Worm (Caenorhabditis elegans) whole organism, L4 larva: ENCODE measurements around the gene ubc-18.
A peak's percentile ranks its signal among the peaks of the same experiment; 100 is the strongest.

Source experiments
- F26F4.8 ChIP-seq: fragments of 200-800 bp; sonication (Bioruptor generic); conservative IDR thresholded peaks from 2 replicates; pipeline ENCODE4 v1.3.6; 2022; ENCODE audit warnings: missing genetic modification characterization, missing compliant biosample characterization
- R02D3.7 ChIP-seq: fragments of 150-350 bp; sonication (generic microtip); optimal IDR thresholded peaks from 3 replicates; lab custom pipeline; 2014; ENCODE audit warnings: missing biosample characterization, missing genetic modification characterization
- T26A8.4 ChIP-seq: fragments of 200-800 bp; sonication (Bioruptor generic); IDR thresholded peaks from 2 replicates; pipeline ENCODE4 v1.3.6; 2022; ENCODE audit warnings: missing genetic modification characterization, missing compliant biosample characterization
- Y48G9A.11 ChIP-seq: fragments of 200-800 bp; sonication (Bioruptor generic); IDR thresholded peaks from 2 replicates; pipeline ENCODE4 v1.3.6; 2022; ENCODE audit warnings: missing genetic modification reagents, missing genetic modification characterization, missing compliant biosample characterization
- Y75B8A.6 ChIP-seq: fragments of 200-800 bp; sonication (Bioruptor generic); IDR thresholded peaks from 2 replicates; pipeline ENCODE4 v1.3.6; 2022; ENCODE audit warnings: missing genetic modification reagents, missing genetic modification characterization, missing compliant biosample characterization
- ZK546.5 ChIP-seq, 2 experiments: sonication (generic microtip); optimal IDR thresholded peaks; 2 replicates each; lab custom pipeline; 2017; ENCODE audit warnings: missing biosample characterization in 2 of 2, missing genetic modification characterization in 2 of 2
- aha-1 ChIP-seq: fragments of 150-350 bp; peaks from one replicate; lab custom pipeline; 2014; ENCODE audit warnings: missing biosample characterization, missing genetic modification characterization
- aly-2 ChIP-seq: sonication (generic microtip); optimal IDR thresholded peaks from 2 replicates; lab custom pipeline; 2018; ENCODE audit warnings: missing biosample characterization, missing genetic modification characterization
- ama-1 ChIP-seq: fragments of 150-350 bp; optimal IDR thresholded peaks from 2 replicates; lab custom pipeline; 2014; ENCODE audit warnings: inconsistent platforms, mixed read lengths
- attf-4 ChIP-seq: sonication (generic microtip); optimal IDR thresholded peaks from 3 replicates; lab custom pipeline; 2017; ENCODE audit warnings: missing biosample characterization, missing genetic modification characterization
- ceh-20 ChIP-seq: fragments of 200-800 bp; sonication (Bioruptor generic); IDR thresholded peaks from 2 replicates; pipeline ENCODE4 v1.3.6; 2022; ENCODE audit warnings: missing genetic modification reagents, missing genetic modification characterization, missing compliant biosample characterization
- ceh-28 ChIP-seq: fragments of 150-350 bp; optimal IDR thresholded peaks from 2 replicates; lab custom pipeline; 2014; ENCODE audit warnings: missing biosample characterization, missing genetic modification reagents, missing genetic modification characterization
- ceh-82 ChIP-seq: sonication (generic microtip); optimal IDR thresholded peaks from 2 replicates; lab custom pipeline; 2017; ENCODE audit warnings: missing biosample characterization, missing genetic modification characterization
- daf-12 ChIP-seq: fragments of 150-350 bp; optimal IDR thresholded peaks from 2 replicates; lab custom pipeline; 2014; ENCODE audit warnings: missing biosample characterization, missing genetic modification reagents, missing genetic modification characterization
- daf-16 ChIP-seq, 3 experiments: sonication (generic microtip); optimal IDR thresholded peaks; 2 replicates each; lab custom pipeline; 2016 to 2017; ENCODE audit warnings: missing genetic modification characterization in 3 of 3, missing genetic modification reagents in 3 of 3, mild to moderate bottlenecking in 2 of 3, missing compliant biosample characterization in 2 of 3, missing biosample characterization in 1 of 3, moderate library complexity in 1 of 3
- dmd-9 ChIP-seq: fragments of 200-800 bp; sonication (Bioruptor generic); IDR thresholded peaks from 2 replicates; pipeline ENCODE4 v1.3.6; 2022; ENCODE audit warnings: missing genetic modification reagents, missing genetic modification characterization, missing compliant biosample characterization
- dve-1 ChIP-seq: sonication (generic microtip); optimal IDR thresholded peaks from 2 replicates; lab custom pipeline; 2017; ENCODE audit warnings: antibody characterized with exemption, mild to moderate bottlenecking, missing genetic modification characterization, missing compliant biosample characterization; ENCODE audit not compliant: insufficient read depth
- lin-1 ChIP-seq: fragments of 200-800 bp; sonication (Bioruptor generic); IDR thresholded peaks from 2 replicates; pipeline ENCODE4 v1.3.6; 2022; ENCODE audit warnings: missing genetic modification reagents, missing genetic modification characterization, missing compliant biosample characterization
- lin-15B ChIP-seq: fragments of 150-350 bp; sonication (generic microtip); optimal IDR thresholded peaks from 3 replicates; lab custom pipeline; 2014; ENCODE audit warnings: missing biosample characterization, missing genetic modification characterization
- lin-38 ChIP-seq: fragments of 200-800 bp; sonication (Bioruptor generic); IDR thresholded peaks from 2 replicates; pipeline ENCODE4 v1.3.6; 2022; ENCODE audit warnings: missing genetic modification reagents, missing genetic modification characterization, missing compliant biosample characterization
- lir-3 ChIP-seq: sonication (generic microtip); optimal IDR thresholded peaks from 2 replicates; lab custom pipeline; 2016; ENCODE audit warnings: mild to moderate bottlenecking, missing genetic modification characterization, missing compliant biosample characterization
- madf-5 ChIP-seq, 2 experiments: fragments of 200-800 bp; sonication (Bioruptor generic); IDR thresholded peaks; 2 replicates each; pipeline ENCODE4 v1.3.6; 2022; ENCODE audit warnings: missing compliant biosample characterization in 2 of 2, missing genetic modification characterization in 2 of 2
- madf-9 ChIP-seq: fragments of 200-800 bp; sonication (Bioruptor generic); conservative IDR thresholded peaks from 2 replicates; pipeline ENCODE4 v1.3.6; 2022; ENCODE audit warnings: missing genetic modification reagents, missing genetic modification characterization, missing compliant biosample characterization
- mes-2 ChIP-seq: sonication (generic microtip); optimal IDR thresholded peaks from 2 replicates; lab custom pipeline; 2016; ENCODE audit warnings: missing genotype, mild to moderate bottlenecking, missing genetic modification characterization, missing compliant biosample characterization; ENCODE audit not compliant: poor library complexity, severe bottlenecking
- nhr-10 ChIP-seq: fragments of 150-350 bp; optimal IDR thresholded peaks from 2 replicates; lab custom pipeline; 2014; ENCODE audit warnings: missing biosample characterization, missing genetic modification characterization
- nhr-102 ChIP-seq: sonication (generic microtip); optimal IDR thresholded peaks from 2 replicates; lab custom pipeline; 2016; ENCODE audit warnings: mild to moderate bottlenecking, missing genetic modification characterization, moderate library complexity, missing compliant biosample characterization
- nhr-11 ChIP-seq: fragments of 150-350 bp; optimal IDR thresholded peaks from 2 replicates; lab custom pipeline; 2014; ENCODE audit warnings: missing biosample characterization, missing genetic modification characterization
- nhr-111 ChIP-seq: fragments of 200-800 bp; sonication (Bioruptor generic); optimal IDR thresholded peaks from 2 replicates; lab custom pipeline; 2018; ENCODE audit warnings: mild to moderate bottlenecking, missing genetic modification characterization, missing compliant biosample characterization
- nhr-28 ChIP-seq: fragments of 150-350 bp; optimal IDR thresholded peaks from 2 replicates; lab custom pipeline; 2014; ENCODE audit warnings: missing biosample characterization, missing genetic modification characterization
- nhr-41 ChIP-seq: fragments of 200-800 bp; sonication (Bioruptor generic); IDR thresholded peaks from 2 replicates; pipeline ENCODE4 v1.3.6; 2022; ENCODE audit warnings: missing genetic modification reagents, missing genetic modification characterization, missing compliant biosample characterization
- nhr-6 ChIP-seq: fragments of 150-350 bp; optimal IDR thresholded peaks from 2 replicates; lab custom pipeline; 2014; ENCODE audit warnings: missing biosample characterization, missing genetic modification characterization
- nhr-77 ChIP-seq: fragments of 150-350 bp; optimal IDR thresholded peaks from 2 replicates; lab custom pipeline; 2014; ENCODE audit warnings: missing biosample characterization, missing genetic modification characterization
- pqm-1 ChIP-seq: sonication (generic microtip); optimal IDR thresholded peaks from 2 replicates; lab custom pipeline; 2017; ENCODE audit warnings: missing biosample characterization, missing genetic modification characterization
- sdz-12 ChIP-seq: fragments of 200-800 bp; sonication (Bioruptor generic); optimal IDR thresholded peaks from 2 replicates; lab custom pipeline; 2018; ENCODE audit warnings: mild to moderate bottlenecking, missing genetic modification characterization, missing compliant biosample characterization
- snpc-1.2 ChIP-seq: fragments of 200-800 bp; sonication (Bioruptor generic); IDR thresholded peaks from 2 replicates; pipeline ENCODE4 v1.3.6; 2022; ENCODE audit warnings: missing genetic modification reagents, missing genetic modification characterization, missing compliant biosample characterization
- tra-1 ChIP-seq: fragments of 200-800 bp; sonication (Bioruptor generic); IDR thresholded peaks from 2 replicates; pipeline ENCODE4 v1.3.6; 2022; ENCODE audit warnings: missing genetic modification reagents, missing genetic modification characterization, missing compliant biosample characterization
- unc-130 ChIP-seq: sonication (generic microtip); optimal IDR thresholded peaks from 2 replicates; lab custom pipeline; 2016; ENCODE audit warnings: missing genetic modification reagents, missing genetic modification characterization, missing compliant biosample characterization
- zag-1 ChIP-seq: fragments of 150-350 bp; optimal IDR thresholded peaks from 2 replicates; lab custom pipeline; 2014; ENCODE audit warnings: missing biosample characterization, missing genetic modification characterization
- zfp-2 ChIP-seq: sonication (generic microtip); optimal IDR thresholded peaks from 2 replicates; lab custom pipeline; 2016; ENCODE audit warnings: mild to moderate bottlenecking, missing genetic modification characterization, missing compliant biosample characterization
- zip-2 ChIP-seq: fragments of 150-350 bp; optimal IDR thresholded peaks from 2 replicates; lab custom pipeline; 2014; ENCODE audit warnings: missing biosample characterization, missing genetic modification characterization
- ztf-7 ChIP-seq: fragments of 150-350 bp; optimal IDR thresholded peaks from 2 replicates; lab custom pipeline; 2014; ENCODE audit warnings: missing biosample characterization, missing genetic modification characterization

Gene ubc-18

DNA sequence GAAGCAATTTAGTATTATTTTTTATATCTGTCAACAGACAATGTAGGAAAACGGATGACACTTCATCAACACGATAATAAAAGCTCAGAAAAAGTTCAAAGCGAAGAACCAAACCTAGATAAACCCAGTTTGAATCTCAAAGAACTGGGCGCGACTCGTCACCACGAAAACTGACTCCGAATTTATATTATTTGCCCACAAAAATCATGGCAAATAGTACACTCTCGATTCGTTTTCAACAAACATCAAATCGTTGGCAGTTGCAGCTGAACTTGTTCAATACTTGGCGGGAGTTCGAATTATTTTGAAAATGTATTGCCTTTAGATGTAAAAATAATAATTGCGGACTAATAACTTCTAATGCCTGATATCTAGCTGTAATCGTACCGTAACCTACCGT lies 14.7 kb upstream of the ubc-18 start:
- TF ChIP-seq nhr-11 (tag; lab: Kevin White, UChicago) = no peak
- no peak for TF ChIP-seq aly-2
- no peak for TF ChIP-seq ZK546.5 (tag; optimal IDR thresholded peaks at IDR 0.05; lab: Kevin White, UChicago)
- TF ChIP-seq aha-1 = no peak
- no peak for TF ChIP-seq dmd-9 (GFP tag; lab: Robert Waterston, UW)
- no peak for TF ChIP-seq mes-2 (tag; lab: Kevin White, UChicago)
- no peak for TF ChIP-seq ceh-28
- no peak for TF ChIP-seq daf-12 (tag; lab: Kevin White, UChicago)
- no peak for TF ChIP-seq nhr-41
- TF ChIP-seq lin-15B (tag; lab: Kevin White, UChicago) = no peak
- no peak for TF ChIP-seq ceh-20 (GFP tag; lab: Robert Waterston, UW)
- TF ChIP-seq zip-2 (tag; lab: Kevin White, UChicago) = no peak
- TF ChIP-seq R02D3.7 = no peak
- no peak for TF ChIP-seq dve-1
- TF ChIP-seq Y48G9A.11 (GFP tag; lab: Robert Waterston, UW) = no peak

DNA sequence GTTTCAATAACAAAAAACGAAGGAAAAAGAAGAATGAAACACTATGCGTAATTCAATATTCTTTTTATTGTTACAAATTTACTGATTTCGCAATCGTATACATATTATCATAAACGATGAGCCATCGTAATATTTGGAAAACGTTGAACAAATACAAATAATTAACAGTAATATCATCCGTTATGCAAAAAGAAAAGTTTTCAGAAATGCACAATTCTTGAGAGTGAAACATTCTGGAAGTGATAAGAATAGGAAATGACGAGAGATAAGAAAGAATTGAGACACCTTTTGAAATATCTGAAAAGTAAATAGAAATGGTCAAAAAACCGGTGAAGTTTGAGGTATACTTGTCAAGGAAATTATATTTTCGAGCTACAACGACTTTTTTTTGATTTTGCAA lies 13.1 kb upstream of the ubc-18 start:
- TF ChIP-seq daf-16 (GFP tag; optimal IDR thresholded peaks at IDR 0.05; lab: Kevin White, UChicago) (no peak), daf-16 (tag; optimal IDR thresholded peaks at IDR 0.05; lab: Kevin White, UChicago) (peak; percentile 33), nhr-77 (tag; lab: Kevin White, UChicago) (peak; percentile 10), madf-5 (GFP tag; IDR thresholded peaks at IDR 0.05; lab: Robert Waterston, UW) (no peak), ztf-7 (tag; lab: Kevin White, UChicago) (peak; percentile 6), zag-1 (tag; lab: Kevin White, UChicago) (no peak), nhr-28 (tag; lab: Kevin White, UChicago) (peak; percentile 33), nhr-102 (no peak), nhr-6 (tag; lab: Kevin White, UChicago) (no peak), aha-1 (no peak), unc-130 (GFP tag; lab: Kevin White, UChicago) (no peak), pqm-1 (tag; lab: Kevin White, UChicago) (peak; percentile 65)

DNA sequence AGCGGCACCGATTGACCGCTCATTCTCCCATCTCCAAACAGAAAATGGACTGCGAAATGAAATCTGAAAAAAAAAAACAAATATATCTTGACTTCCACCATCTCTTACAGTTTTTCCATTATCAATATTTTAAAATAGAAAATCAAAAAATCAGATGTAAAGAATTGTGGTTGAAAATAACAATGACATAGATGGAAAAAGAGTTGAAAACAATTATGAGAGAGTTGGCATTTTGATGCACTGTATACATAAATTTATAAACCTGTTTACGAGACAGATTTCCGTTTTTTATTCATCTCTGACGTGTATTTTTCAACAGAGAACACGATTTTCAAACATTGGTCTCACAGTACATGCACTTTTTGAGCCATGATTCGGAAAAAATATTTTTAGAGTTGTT lies 12.3 kb upstream of the ubc-18 start, which contains the start of gene ZK418.7:
Gene ZK418.7, minus strand, starts transcription at position 101 of the 400 bp plus-strand sequence.
- no peak for TF ChIP-seq lir-3 (tag; lab: Kevin White, UChicago)
- TF ChIP-seq attf-4 (tag; lab: Kevin White, UChicago) = no peak
- no peak for TF ChIP-seq Y75B8A.6 (GFP tag; lab: Robert Waterston, UW)
- TF ChIP-seq T26A8.4 = no peak

DNA sequence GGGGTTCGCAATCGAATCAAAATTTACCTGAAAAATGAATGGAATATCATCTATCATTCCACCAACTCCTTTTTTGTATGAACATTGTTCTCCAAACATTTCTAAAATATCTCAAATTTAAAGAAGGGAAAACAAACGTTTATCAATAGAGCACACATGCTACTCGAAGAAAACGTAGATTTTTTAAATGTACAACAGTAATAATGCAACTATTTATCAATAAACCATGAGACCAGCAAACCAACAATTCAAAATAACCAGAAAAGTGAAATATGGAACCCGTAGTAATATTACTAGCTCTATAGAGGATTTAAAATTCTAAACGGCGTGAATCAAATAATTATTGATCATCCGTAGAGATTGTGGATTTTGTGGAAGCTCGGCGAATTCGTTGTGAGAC lies 10.4 kb upstream of the ubc-18 start, which contains the start of gene ZK418.6:
Gene ZK418.6, minus strand, starts transcription at position 101 of the 400 bp plus-strand sequence.
- no peak for TF ChIP-seq nhr-11 (tag; lab: Kevin White, UChicago)
- TF ChIP-seq lin-38 (GFP tag; lab: Robert Waterston, UW) = no peak
- no peak for TF ChIP-seq madf-9 (GFP tag; lab: Robert Waterston, UW)
- TF ChIP-seq lin-1 = no peak

DNA sequence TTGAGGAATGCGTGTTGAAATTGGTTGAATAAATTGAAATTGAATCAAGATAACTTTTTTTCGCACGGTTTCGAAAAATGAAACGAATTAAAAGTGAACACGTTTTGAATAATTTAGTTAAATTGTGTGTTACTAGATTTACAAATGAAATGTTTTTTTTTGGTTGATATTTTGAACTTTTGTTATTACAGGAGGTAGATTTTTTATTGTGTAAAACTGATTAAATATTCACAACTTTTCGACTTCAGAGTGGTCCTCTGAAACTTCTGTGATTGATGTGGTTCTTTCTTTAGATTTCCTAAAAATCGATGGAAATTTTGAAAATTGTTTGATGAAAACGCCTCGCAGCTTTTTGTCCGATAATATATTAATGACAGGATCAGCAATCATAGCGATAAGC lies 8.0 kb upstream of the ubc-18 start, which contains the start of gene ZK418.13:
Gene ZK418.13, minus strand, starts transcription at position 101 of the 400 bp plus-strand sequence.
- no peak for TF ChIP-seq ceh-82
- TF ChIP-seq tra-1 (GFP tag; lab: Robert Waterston, UW) = no peak
- no peak for TF ChIP-seq snpc-1.2 (GFP tag; lab: Robert Waterston, UW)
- no peak for TF ChIP-seq aha-1
- no peak for TF ChIP-seq zfp-2 (tag; lab: Kevin White, UChicago)
- no peak for TF ChIP-seq nhr-111
- no peak for TF ChIP-seq ama-1 (lab: Kevin White, UChicago)
- no peak for TF ChIP-seq F26F4.8 (GFP tag; lab: Robert Waterston, UW)
- no peak for TF ChIP-seq sdz-12 (GFP tag; lab: Kevin White, UChicago)
- no peak for TF ChIP-seq nhr-10
- TF ChIP-seq nhr-28 (tag; lab: Kevin White, UChicago) = no peak
